Worm (Caenorhabditis elegans) whole organism, young adult: ENCODE measurements around the gene Y45G5AM.6.

Experiments
- F33H1.4 ChIP-seq: fragments of 200-800 bp; sonication (Bioruptor generic); IDR thresholded peaks from 2 replicates; pipeline ENCODE4 v1.3.6; 2022; ENCODE audit warnings: missing genetic modification reagents, missing genetic modification characterization, missing compliant biosample characterization
- F49E8.2 ChIP-seq: sonication (generic microtip); optimal IDR thresholded peaks from 3 replicates; lab custom pipeline; 2017; ENCODE audit warnings: missing genetic modification characterization, mild to moderate bottlenecking, missing compliant biosample characterization, antibody characterized with exemption, moderate library complexity; ENCODE audit not compliant: insufficient read depth
- K12H6.12 ChIP-seq: fragments of 200-800 bp; sonication (Bioruptor generic); optimal IDR thresholded peaks from 2 replicates; lab custom pipeline; 2018; ENCODE audit warnings: mild to moderate bottlenecking, missing genetic modification characterization, missing compliant biosample characterization
- ekl-4 ChIP-seq: fragments of 200-800 bp; sonication (Bioruptor generic); IDR thresholded peaks from 2 replicates; pipeline ENCODE4 v1.3.6; 2022; ENCODE audit warnings: missing genetic modification reagents, missing genetic modification characterization, missing compliant biosample characterization
- him-1 ChIP-seq: sonication (generic microtip); optimal IDR thresholded peaks from 2 replicates; lab custom pipeline; 2016; ENCODE audit warnings: missing genotype, missing genetic modification reagents, missing genetic modification characterization, missing compliant biosample characterization
- hsf-1 ChIP-seq: fragments of 200-800 bp; sonication (Bioruptor generic); IDR thresholded peaks from 2 replicates; pipeline ENCODE4 v1.3.6; 2022; ENCODE audit warnings: missing genetic modification reagents, missing genetic modification characterization, missing compliant biosample characterization
- mel-28 ChIP-seq: sonication (generic microtip); optimal IDR thresholded peaks from 2 replicates; lab custom pipeline; 2016; ENCODE audit warnings: borderline replicate concordance, mild to moderate bottlenecking, missing genetic modification characterization, missing compliant biosample characterization
- snpc-1.1 ChIP-seq: sonication (generic microtip); optimal IDR thresholded peaks from 2 replicates; lab custom pipeline; 2017; ENCODE audit warnings: missing genetic modification characterization, mild to moderate bottlenecking, missing compliant biosample characterization, antibody characterized with exemption, moderate library complexity, missing genotype, missing genetic modification reagents; ENCODE audit not compliant: insufficient read depth
- snpc-3.4 ChIP-seq: sonication (generic microtip); optimal IDR thresholded peaks from 2 replicates; lab custom pipeline; 2017; ENCODE audit warnings: missing genetic modification characterization, mild to moderate bottlenecking, missing compliant biosample characterization, antibody characterized with exemption, moderate library complexity, missing genotype, missing genetic modification reagents
- snpc-4 ChIP-seq, 5 experiments: fragments of 150-350 bp in 1 of 5; sonication (generic microtip) in 4 of 5; optimal IDR thresholded peaks; 2 replicates each; lab custom pipeline; 2014 to 2018; ENCODE audit warnings: missing genetic modification characterization in 5 of 5, missing biosample characterization in 3 of 5, antibody characterized with exemption in 2 of 5, mild to moderate bottlenecking in 2 of 5, missing compliant biosample characterization in 2 of 5, missing genotype in 2 of 5, moderate library complexity in 2 of 5, missing genetic modification reagents in 1 of 5
- unc-130 ChIP-seq: sonication (generic microtip); optimal IDR thresholded peaks from 2 replicates; lab custom pipeline; 2016; ENCODE audit warnings: missing genetic modification reagents, missing genetic modification characterization, missing compliant biosample characterization
- ztf-26 ChIP-seq: sonication (generic microtip); optimal IDR thresholded peaks from 2 replicates; lab custom pipeline; 2017; ENCODE audit warnings: missing genetic modification characterization, missing compliant biosample characterization
- ztf-28 ChIP-seq: fragments of 200-800 bp; sonication (Bioruptor generic); IDR thresholded peaks from 2 replicates; pipeline ENCODE4 v1.3.6; 2022; ENCODE audit warnings: missing genetic modification reagents, missing genetic modification characterization, missing compliant biosample characterization

DNA sequence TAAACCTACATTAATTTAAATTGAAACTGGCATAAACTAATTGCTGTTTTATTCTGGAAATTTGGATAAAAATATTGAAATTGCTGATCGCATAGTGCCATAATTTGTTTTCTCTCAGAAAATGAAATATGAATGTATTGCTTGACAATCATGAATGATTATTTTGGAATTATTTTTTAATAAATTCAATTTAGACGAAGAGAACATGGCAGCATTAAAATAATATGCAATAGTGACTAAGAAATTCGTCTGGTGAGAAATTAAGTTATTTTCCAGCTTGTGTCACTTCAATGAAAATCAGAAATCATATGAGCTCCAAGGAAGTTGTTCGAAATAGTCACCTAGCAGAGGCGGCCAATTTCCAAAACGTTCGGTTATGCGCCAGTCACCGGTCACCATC, 37.5 kb downstream of the Y45G5AM.6 start, which contains the start of gene srw-133:
- TF ChIP-seq hsf-1 (no peak), K12H6.12 (tag; lab: Kevin White, UChicago) (no peak), snpc-1.1 (tag; lab: Kevin White, UChicago) (no peak), snpc-4 (GFP tag; optimal IDR thresholded peaks at IDR 0.05; lab: Kevin White, UChicago) (no peak), snpc-4 (tag; optimal IDR thresholded peaks at IDR 0.05; lab: Kevin White, UChicago) (no peak), ztf-28 (GFP tag; lab: Robert Waterston, UW) (no peak), him-1 (tag; lab: Kevin White, UChicago) (no peak), snpc-3.4 (no peak), ztf-26 (tag; lab: Kevin White, UChicago) (no peak), F49E8.2 (tag; lab: Kevin White, UChicago) (no peak), mel-28 (tag; lab: Kevin White, UChicago) (no peak), F33H1.4 (no peak), ekl-4 (GFP tag; lab: Robert Waterston, UW) (no peak), unc-130 (GFP tag; lab: Kevin White, UChicago) (no peak)
